Fruit fly (Drosophila melanogaster): ENCODE data around the gene Pgant4.
A peak's percentile ranks its signal among the peaks of the same experiment; 100 is the strongest.

Gene Pgant4

dm6 chr2L:3444789-3445188 is 27.6 kb upstream of the Pgant4 start (continued):
- TF ChIP-seq CG10462 (GFP tag; optimal IDR thresholded peaks at IDR 0.05), result no peak
- TF ChIP-seq jing (GFP tag; optimal IDR thresholded peaks at IDR 0.05), result no peak
- peak; percentile 56 for TF ChIP-seq zen (tag; optimal IDR thresholded peaks at IDR 0.05)
- no peak for TF ChIP-seq eve (GFP tag; optimal IDR thresholded peaks at IDR 0.05)
- TF ChIP-seq PHDP (tag; optimal IDR thresholded peaks at IDR 0.05), result peak; percentile 22
- TF ChIP-seq CG8944 (GFP tag; optimal IDR thresholded peaks at IDR 0.05), result peak; percentile 44
- TF ChIP-seq kni (GFP tag; optimal IDR thresholded peaks at IDR 0.05), result no peak
- no peak for TF ChIP-seq ATbp (GFP tag; optimal IDR thresholded peaks at IDR 0.05)
- TF ChIP-seq p53 (GFP tag; optimal IDR thresholded peaks at IDR 0.05), result no peak
- TF ChIP-seq CG43689 (GFP tag; IDR thresholded peaks at IDR 0.05), result no peak
- TF ChIP-seq unc-4 (GFP tag; IDR thresholded peaks at IDR 0.05; ENCODE audit: partially characterized antibody), result no peak
- TF ChIP-seq ewg (GFP tag; optimal IDR thresholded peaks at IDR 0.05), result no peak
- TF ChIP-seq H15 (GFP tag; IDR thresholded peaks at IDR 0.05), result 0 out of 3 replicates have a peak, but pooled peaks have one; percentile 27
- TF ChIP-seq abd-A (tag; optimal IDR thresholded peaks at IDR 0.05), result no peak
- TF ChIP-seq CG7271 (tag; optimal IDR thresholded peaks at IDR 0.05), result no peak
- TF ChIP-seq CoRest (tag; optimal IDR thresholded peaks at IDR 0.05), result peak; percentile 22
- no peak for TF ChIP-seq fd3F (GFP tag; optimal IDR thresholded peaks at IDR 0.05)
- no peak for TF ChIP-seq Scr (GFP tag; IDR thresholded peaks at IDR 0.05; ENCODE audit: partially characterized antibody)
- TF ChIP-seq ssp (GFP tag; IDR thresholded peaks at IDR 0.05), result 0 out of 2 replicates have a peak, but pooled peaks have one; percentile 28
- TF ChIP-seq CG11093 (GFP tag; IDR thresholded peaks at IDR 0.05), result no peak
- peak; percentile 34 for TF ChIP-seq CG30403 (GFP tag; optimal IDR thresholded peaks at IDR 0.05)
- TF ChIP-seq bsh (GFP tag; optimal IDR thresholded peaks at IDR 0.05), result peak; percentile 46 to 55
- peak; percentile 16 for TF ChIP-seq org-1 (GFP tag; optimal IDR thresholded peaks at IDR 0.05)
- TF ChIP-seq Hand (GFP tag; optimal IDR thresholded peaks at IDR 0.05), result no peak
- no peak for TF ChIP-seq CG6683 (GFP tag; optimal IDR thresholded peaks at IDR 0.05)
- TF ChIP-seq Dp (GFP tag; optimal IDR thresholded peaks at IDR 0.05), result no peak
- no peak for TF ChIP-seq nerfin-1 (tag; optimal IDR thresholded peaks at IDR 0.05)
- peak; percentile 43 for TF ChIP-seq dmrt11E (tag; optimal IDR thresholded peaks at IDR 0.05)
- TF ChIP-seq CG11456 (GFP tag; IDR thresholded peaks at IDR 0.05), result peak; percentile 60; the same call in 1 of the 3 replicates
- TF ChIP-seq pros (GFP tag; optimal IDR thresholded peaks at IDR 0.05), result no peak
- no peak for TF ChIP-seq CG6175 (GFP tag; IDR thresholded peaks at IDR 0.05)
- peak; percentile 15 for TF ChIP-seq CG9817 (tag; optimal IDR thresholded peaks at IDR 0.05)
- peak; percentile 45 for TF ChIP-seq tin (GFP tag; optimal IDR thresholded peaks at IDR 0.05)
- no peak for TF ChIP-seq gcm (GFP tag; optimal IDR thresholded peaks at IDR 0.05)
- TF ChIP-seq CG34376 (GFP tag; optimal IDR thresholded peaks at IDR 0.05), result no peak
- no peak for TF ChIP-seq crc (GFP tag; optimal IDR thresholded peaks at IDR 0.05)
- no peak for TF ChIP-seq rib (GFP tag; IDR thresholded peaks at IDR 0.05)
- TF ChIP-seq tll (GFP tag; optimal IDR thresholded peaks at IDR 0.05), result no peak
- TF ChIP-seq sob (GFP tag; IDR thresholded peaks at IDR 0.05), result peak; percentile 66
- TF ChIP-seq CG9727 (GFP tag; optimal IDR thresholded peaks at IDR 0.05), result peak; percentile 32
- TF ChIP-seq gfzf (GFP tag; optimal IDR thresholded peaks at IDR 0.05), result no peak
- peak; percentile 18 for TF ChIP-seq CG8089 (GFP tag; optimal IDR thresholded peaks at IDR 0.05)
- no peak for TF ChIP-seq Lpt (GFP tag; optimal IDR thresholded peaks at IDR 0.05)
- no peak for TF ChIP-seq ara (GFP tag; IDR thresholded peaks at IDR 0.05)
- TF ChIP-seq Bdp1 (GFP tag; optimal IDR thresholded peaks at IDR 0.05), result no peak
- TF ChIP-seq her (GFP tag; optimal IDR thresholded peaks at IDR 0.05), result peak; percentile 5
- no peak for TF ChIP-seq CG2678 (tag; optimal IDR thresholded peaks at IDR 0.05)
- TF ChIP-seq CG18764 (GFP tag; optimal IDR thresholded peaks at IDR 0.05), result no peak
- no peak for TF ChIP-seq ind (GFP tag; optimal IDR thresholded peaks at IDR 0.05)
- TF ChIP-seq CG17829 (tag; optimal IDR thresholded peaks at IDR 0.05), result no peak
